Worm (Caenorhabditis elegans): ENCODE measurements around the gene frpr-3.
A peak's percentile ranks its signal among the peaks of the same experiment; 100 is the strongest.

DNA sequence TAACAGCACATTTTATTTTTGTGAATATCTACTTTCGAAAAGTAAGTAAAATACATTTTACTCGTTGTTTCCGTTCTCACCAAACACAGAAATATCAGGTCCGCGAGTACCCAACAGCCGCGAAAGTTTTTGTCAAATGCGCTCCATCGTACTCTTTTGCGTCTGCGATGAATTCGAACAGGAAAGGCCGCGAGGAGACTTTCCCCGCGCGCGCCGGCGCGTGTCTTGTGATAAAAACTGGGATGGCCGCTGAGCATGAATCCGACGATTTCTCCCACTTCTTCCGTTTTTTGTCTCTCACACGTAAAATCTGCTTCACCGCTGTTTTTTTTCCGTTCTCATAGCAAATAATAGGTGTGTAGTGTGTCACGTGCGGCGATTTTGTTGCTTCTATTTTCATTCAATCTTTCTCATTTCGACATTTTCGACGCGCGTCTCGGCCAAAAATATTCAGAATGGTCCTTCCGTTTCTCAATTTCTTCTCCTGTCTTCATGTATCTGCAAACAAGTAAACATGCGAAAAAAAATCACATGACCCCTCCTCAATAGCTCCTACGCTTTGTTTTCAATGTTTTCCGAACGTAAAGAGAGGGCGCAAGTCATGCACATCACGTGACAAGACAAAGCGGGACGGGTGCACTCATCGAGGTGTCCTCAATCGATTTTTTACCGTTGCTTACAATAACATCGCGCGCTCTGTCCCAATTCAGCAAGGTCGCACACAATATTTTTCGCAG is 33.2 kb downstream of the frpr-3 start, which contains the start of gene uvs-1:
- TF ChIP-seq lin-39 (tag; optimal IDR thresholded peaks at IDR 0.05) (no peak), nhr-41 (GFP tag; IDR thresholded peaks at IDR 0.05) (no peak), nhr-25 (tag; optimal IDR thresholded peaks at IDR 0.05; ENCODE audit: borderline replicate concordance, insufficient read depth) (no peak), ceh-82 (tag; optimal IDR thresholded peaks at IDR 0.05) (no peak), lin-29 (GFP tag; IDR thresholded peaks at IDR 0.05) (no peak), ces-1 (GFP tag; optimal IDR thresholded peaks at IDR 0.05) (no peak), unc-62 (GFP tag; optimal IDR thresholded peaks at IDR 0.05 in 1 of 2) (peak in 1 of 2 experiments; percentile 98), unc-62 (tag; optimal IDR thresholded peaks at IDR 0.05) (no peak), ztf-11 (tag; optimal IDR thresholded peaks at IDR 0.05) (no peak), rbr-2 (tag; optimal IDR thresholded peaks at IDR 0.05) (no peak), skn-1 (tag; optimal IDR thresholded peaks at IDR 0.05) (no peak), nhr-237 (tag; optimal IDR thresholded peaks at IDR 0.05) (no peak)

All from whole organism, L4 larva.